Worm (Caenorhabditis elegans) whole organism, L4 larva: ENCODE results near the gene F28A12.10.

Experiments
- F26F4.8 ChIP-seq: fragments of 200-800 bp; sonication (Bioruptor generic); conservative IDR thresholded peaks from 2 replicates; pipeline ENCODE4 v1.3.6; 2022; ENCODE audit warnings: missing genetic modification characterization, missing compliant biosample characterization
- F49E8.2 ChIP-seq: sonication (generic microtip); optimal IDR thresholded peaks from 2 replicates; lab custom pipeline; 2016; ENCODE audit warnings: missing compliant biosample characterization, mild to moderate bottlenecking, missing genetic modification characterization, borderline replicate concordance
- R02D3.7 ChIP-seq: fragments of 150-350 bp; sonication (generic microtip); optimal IDR thresholded peaks from 3 replicates; lab custom pipeline; 2014; ENCODE audit warnings: missing biosample characterization, missing genetic modification characterization
- T26A8.4 ChIP-seq: fragments of 200-800 bp; sonication (Bioruptor generic); IDR thresholded peaks from 2 replicates; pipeline ENCODE4 v1.3.6; 2022; ENCODE audit warnings: missing genetic modification characterization, missing compliant biosample characterization
- aha-1 ChIP-seq: fragments of 150-350 bp; peaks from one replicate; lab custom pipeline; 2014; ENCODE audit warnings: missing biosample characterization, missing genetic modification characterization
- aly-2 ChIP-seq: sonication (generic microtip); optimal IDR thresholded peaks from 2 replicates; lab custom pipeline; 2018; ENCODE audit warnings: missing biosample characterization, missing genetic modification characterization
- ceh-20 ChIP-seq: fragments of 200-800 bp; sonication (Bioruptor generic); IDR thresholded peaks from 2 replicates; pipeline ENCODE4 v1.3.6; 2022; ENCODE audit warnings: missing genetic modification reagents, missing genetic modification characterization, missing compliant biosample characterization
- ceh-28 ChIP-seq: fragments of 150-350 bp; optimal IDR thresholded peaks from 2 replicates; lab custom pipeline; 2014; ENCODE audit warnings: missing biosample characterization, missing genetic modification reagents, missing genetic modification characterization
- cey-2 ChIP-seq: sonication (generic microtip); optimal IDR thresholded peaks from 3 replicates; lab custom pipeline; 2017; ENCODE audit warnings: missing genetic modification characterization, mild to moderate bottlenecking, missing compliant biosample characterization, antibody characterized with exemption, borderline replicate concordance; ENCODE audit not compliant: insufficient read depth
- ctbp-1 ChIP-seq: fragments of 200-800 bp; sonication (Bioruptor generic); IDR thresholded peaks from 2 replicates; pipeline ENCODE4 v1.3.6; 2022; ENCODE audit warnings: missing genetic modification reagents, missing genetic modification characterization, missing compliant biosample characterization
- daf-12 ChIP-seq: fragments of 150-350 bp; optimal IDR thresholded peaks from 2 replicates; lab custom pipeline; 2014; ENCODE audit warnings: missing biosample characterization, missing genetic modification reagents, missing genetic modification characterization
- daf-16 ChIP-seq, 3 experiments: sonication (generic microtip); optimal IDR thresholded peaks; 2 replicates each; lab custom pipeline; 2016 to 2017; ENCODE audit warnings: missing genetic modification characterization in 3 of 3, missing genetic modification reagents in 3 of 3, mild to moderate bottlenecking in 2 of 3, missing compliant biosample characterization in 2 of 3, missing biosample characterization in 1 of 3, moderate library complexity in 1 of 3
- daf-19 ChIP-seq: fragments of 200-800 bp; sonication (Bioruptor generic); conservative IDR thresholded peaks from 2 replicates; pipeline ENCODE4 v1.3.6; 2022; ENCODE audit warnings: missing genetic modification characterization, missing compliant biosample characterization
- dmd-6 ChIP-seq: fragments of 200-800 bp; sonication (Bioruptor generic); IDR thresholded peaks from 2 replicates; pipeline ENCODE4 v1.3.6; 2022; ENCODE audit warnings: missing genetic modification reagents, missing genetic modification characterization, missing compliant biosample characterization
- dve-1 ChIP-seq: sonication (generic microtip); optimal IDR thresholded peaks from 2 replicates; lab custom pipeline; 2017; ENCODE audit warnings: antibody characterized with exemption, mild to moderate bottlenecking, missing genetic modification characterization, missing compliant biosample characterization; ENCODE audit not compliant: insufficient read depth
- egl-43 ChIP-seq: fragments of 200-800 bp; sonication (Bioruptor generic); IDR thresholded peaks from 2 replicates; pipeline ENCODE4 v1.3.6; 2022; ENCODE audit warnings: missing genetic modification reagents, missing genetic modification characterization, missing compliant biosample characterization
- fkh-10 ChIP-seq: fragments of 150-350 bp; optimal IDR thresholded peaks from 2 replicates; lab custom pipeline; 2014; ENCODE audit warnings: missing biosample characterization, missing genetic modification reagents, missing genetic modification characterization
- fos-1 ChIP-seq: fragments of 150-350 bp; optimal IDR thresholded peaks from 2 replicates; lab custom pipeline; 2014; ENCODE audit warnings: missing biosample characterization, missing genetic modification characterization
- gei-8 ChIP-seq: fragments of 200-800 bp; sonication (Bioruptor generic); optimal IDR thresholded peaks from 2 replicates; lab custom pipeline; 2018; ENCODE audit warnings: mild to moderate bottlenecking, missing genetic modification characterization, missing compliant biosample characterization
- hif-1 ChIP-seq, 2 experiments: sonication (generic microtip); optimal IDR thresholded peaks; 2 replicates each; lab custom pipeline; 2016 to 2017; ENCODE audit warnings: missing compliant biosample characterization in 2 of 2, missing genetic modification characterization in 2 of 2, missing genetic modification reagents in 2 of 2, missing genotype in 2 of 2, mild to moderate bottlenecking in 1 of 2
- hlh-11 ChIP-seq: fragments of 200-800 bp; sonication (Bioruptor generic); optimal IDR thresholded peaks from 2 replicates; lab custom pipeline; 2018; ENCODE audit warnings: mild to moderate bottlenecking, missing genetic modification characterization, missing compliant biosample characterization
- hlh-30 ChIP-seq: sonication (generic microtip); optimal IDR thresholded peaks from 2 replicates; lab custom pipeline; 2017; ENCODE audit warnings: antibody characterized with exemption, mild to moderate bottlenecking, missing genetic modification characterization, missing compliant biosample characterization; ENCODE audit not compliant: insufficient read depth
- lin-15B ChIP-seq: fragments of 150-350 bp; sonication (generic microtip); optimal IDR thresholded peaks from 3 replicates; lab custom pipeline; 2014; ENCODE audit warnings: missing biosample characterization, missing genetic modification characterization
- lin-29 ChIP-seq: fragments of 200-800 bp; sonication (Bioruptor generic); IDR thresholded peaks from 2 replicates; pipeline ENCODE4 v1.3.6; 2022; ENCODE audit warnings: missing genetic modification reagents, missing genetic modification characterization, missing compliant biosample characterization
- lsy-2 ChIP-seq, 2 experiments: fragments of 150-350 bp in 1 of 2; sonication (generic microtip) in 1 of 2; optimal IDR thresholded peaks; 2 replicates each; lab custom pipeline; 2014 to 2017; ENCODE audit warnings: missing biosample characterization in 2 of 2, missing genetic modification characterization in 2 of 2
- mdl-1 ChIP-seq, 2 experiments: fragments of 150-350 bp in 1 of 2; sonication (generic microtip) in 1 of 2; optimal IDR thresholded peaks; 2 replicates each; lab custom pipeline; 2014 to 2017; ENCODE audit warnings: missing biosample characterization in 2 of 2, missing genetic modification characterization in 2 of 2
- mxl-3 ChIP-seq: fragments of 200-800 bp; sonication (Bioruptor generic); optimal IDR thresholded peaks from 2 replicates; lab custom pipeline; 2018; ENCODE audit warnings: mild to moderate bottlenecking, missing genetic modification characterization, missing compliant biosample characterization
- nhr-11 ChIP-seq: fragments of 150-350 bp; optimal IDR thresholded peaks from 2 replicates; lab custom pipeline; 2014; ENCODE audit warnings: missing biosample characterization, missing genetic modification characterization
- nhr-111 ChIP-seq: fragments of 200-800 bp; sonication (Bioruptor generic); optimal IDR thresholded peaks from 2 replicates; lab custom pipeline; 2018; ENCODE audit warnings: mild to moderate bottlenecking, missing genetic modification characterization, missing compliant biosample characterization
- nhr-28 ChIP-seq: fragments of 150-350 bp; optimal IDR thresholded peaks from 2 replicates; lab custom pipeline; 2014; ENCODE audit warnings: missing biosample characterization, missing genetic modification characterization
- nhr-41 ChIP-seq: fragments of 200-800 bp; sonication (Bioruptor generic); IDR thresholded peaks from 2 replicates; pipeline ENCODE4 v1.3.6; 2022; ENCODE audit warnings: missing genetic modification reagents, missing genetic modification characterization, missing compliant biosample characterization
- nhr-48 ChIP-seq: sonication (generic microtip); optimal IDR thresholded peaks from 2 replicates; lab custom pipeline; 2016; ENCODE audit warnings: mild to moderate bottlenecking, missing genetic modification characterization, missing compliant biosample characterization
- nhr-76 ChIP-seq: fragments of 150-350 bp; optimal IDR thresholded peaks from 2 replicates; lab custom pipeline; 2014; ENCODE audit warnings: missing biosample characterization, missing genetic modification characterization
- pha-4 ChIP-seq, 2 experiments: fragments of 150-350 bp in 1 of 2; fragments of 200-800 bp in 1 of 2; sonication (Bioruptor generic) in 1 of 2; IDR thresholded peaks in 1 of 2; optimal IDR thresholded peaks in 1 of 2; 2 replicates each; pipeline versions ENCODE4 v1.3.6 to Lab custom; 2014 to 2022; ENCODE audit warnings: missing genetic modification characterization in 2 of 2, missing genetic modification reagents in 2 of 2, missing biosample characterization in 1 of 2, missing compliant biosample characterization in 1 of 2
- tag-97 ChIP-seq: fragments of 200-800 bp; sonication (Bioruptor generic); IDR thresholded peaks from 2 replicates; pipeline ENCODE4 v1.3.6; 2022; ENCODE audit warnings: missing genetic modification characterization, missing compliant biosample characterization
- tra-1 ChIP-seq: fragments of 200-800 bp; sonication (Bioruptor generic); IDR thresholded peaks from 2 replicates; pipeline ENCODE4 v1.3.6; 2022; ENCODE audit warnings: missing genetic modification reagents, missing genetic modification characterization, missing compliant biosample characterization
- zfp-3 ChIP-seq: fragments of 200-800 bp; sonication (Bioruptor generic); conservative IDR thresholded peaks from 2 replicates; pipeline ENCODE4 v1.3.6; 2022; ENCODE audit warnings: missing genetic modification reagents, missing genetic modification characterization, missing compliant biosample characterization
- zip-11 ChIP-seq: fragments of 200-800 bp; sonication (Bioruptor generic); IDR thresholded peaks from 2 replicates; pipeline ENCODE4 v1.3.6; 2022; ENCODE audit warnings: missing genetic modification characterization, missing compliant biosample characterization
- ztf-11 ChIP-seq: fragments of 150-350 bp; optimal IDR thresholded peaks from 2 replicates; lab custom pipeline; 2014; ENCODE audit warnings: missing biosample characterization, missing genetic modification characterization

Gene F28A12.10

DNA sequence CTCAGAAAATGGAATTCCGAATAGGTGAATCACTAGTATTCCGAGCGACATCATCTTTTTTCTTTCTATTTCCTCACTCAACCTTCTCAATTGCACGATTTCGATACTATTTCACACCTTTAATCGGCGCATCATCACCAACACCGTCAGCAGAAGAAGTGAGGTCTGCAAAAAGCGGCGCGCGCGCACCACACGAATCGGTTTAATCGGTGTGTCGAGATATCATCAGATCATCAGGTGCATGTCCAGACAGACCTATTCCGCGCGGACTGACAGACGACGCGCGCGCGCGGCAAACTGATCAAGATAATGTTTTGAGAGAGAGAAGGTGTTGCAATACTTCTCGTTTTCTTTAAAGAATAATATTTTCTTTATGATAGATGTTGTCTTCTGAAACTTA lies 22.9 kb upstream of the F28A12.10 start (continued):
- TF ChIP-seq cey-2 (tag; lab: Kevin White, UChicago) (no peak), aly-2 (tag; lab: Kevin White, UChicago) (no peak), nhr-11 (tag; lab: Kevin White, UChicago) (no peak), mdl-1 (tag; optimal IDR thresholded peaks at IDR 0.05; lab: Kevin White, UChicago) (peak in 1 of 2 experiments; percentile 7), ztf-11 (tag; lab: Kevin White, UChicago) (no peak), zip-11 (GFP tag; lab: Robert Waterston, UW) (no peak), ctbp-1 (GFP tag; lab: Robert Waterston, UW) (no peak), F49E8.2 (no peak), tag-97 (GFP tag; lab: Robert Waterston, UW) (no peak), lin-15B (tag; lab: Kevin White, UChicago) (no peak), nhr-41 (GFP tag; lab: Robert Waterston, UW) (no peak), nhr-76 (tag; lab: Kevin White, UChicago) (no peak), egl-43 (GFP tag; lab: Robert Waterston, UW) (no peak), R02D3.7 (no peak), fkh-10 (no peak), T26A8.4 (GFP tag; lab: Robert Waterston, UW) (no peak), tra-1 (GFP tag; lab: Robert Waterston, UW) (no peak), daf-19 (GFP tag; lab: Robert Waterston, UW) (no peak), ceh-28 (no peak), dve-1 (no peak), F26F4.8 (GFP tag; lab: Robert Waterston, UW) (no peak), mxl-3 (GFP tag; lab: Kevin White, UChicago) (peak; percentile 77), nhr-111 (GFP tag; lab: Kevin White, UChicago) (no peak), lin-29 (no peak)

DNA sequence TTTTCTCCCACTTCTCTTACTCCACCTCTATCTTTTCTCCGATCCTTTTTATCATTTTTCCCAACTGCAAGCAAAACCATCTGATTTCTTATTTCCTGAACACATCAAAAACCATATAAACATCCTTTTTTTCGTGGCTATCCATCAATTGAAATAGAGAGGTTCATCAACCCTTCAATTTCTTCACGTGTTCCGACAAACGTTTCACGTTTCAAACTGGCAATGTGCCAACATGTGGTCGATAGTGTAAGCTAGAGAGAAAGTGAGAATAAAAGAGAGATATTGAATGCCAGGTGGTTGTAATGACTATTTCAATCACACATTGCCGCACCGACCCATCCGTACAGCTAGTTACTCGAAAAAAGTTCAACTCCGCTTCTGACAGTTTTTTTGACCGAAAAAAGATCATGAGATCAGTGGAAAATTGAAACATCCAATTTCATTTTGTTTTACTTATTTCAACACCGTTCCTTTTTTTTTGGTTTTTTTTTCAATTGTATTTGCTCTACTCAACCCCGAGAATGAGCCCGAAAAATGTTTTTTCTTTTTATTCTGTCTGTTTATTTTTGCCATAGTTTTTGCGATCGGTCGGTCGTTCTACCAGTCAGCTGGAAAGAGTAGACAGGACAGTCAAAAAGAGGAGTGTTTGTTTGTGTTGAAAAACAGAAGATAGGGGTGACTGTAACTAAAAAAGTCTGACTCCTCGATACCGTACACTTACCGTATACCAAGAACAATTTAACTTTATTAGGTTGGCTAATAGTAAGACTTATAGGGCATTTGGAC lies 21.2 kb upstream of the F28A12.10 start:
- TF ChIP-seq dmd-6 (GFP tag; lab: Robert Waterston, UW), result peak; percentile 85
- TF ChIP-seq nhr-11 (tag; lab: Kevin White, UChicago), result peak; percentile 42
- TF ChIP-seq aha-1 (tag; lab: Kevin White, UChicago), result peak; percentile 56
- TF ChIP-seq daf-16 (GFP tag; optimal IDR thresholded peaks at IDR 0.05; lab: Kevin White, UChicago), result no peak
- TF ChIP-seq daf-16 (tag; optimal IDR thresholded peaks at IDR 0.05; lab: Kevin White, UChicago), result peak; percentile 41
- peak; percentile 79 for TF ChIP-seq hlh-11 (tag; lab: Kevin White, UChicago)
- TF ChIP-seq zfp-3 (GFP tag; lab: Robert Waterston, UW), result no peak
- peak in 1 of 2 experiments; percentile 22 for TF ChIP-seq lsy-2 (tag; optimal IDR thresholded peaks at IDR 0.05; lab: Kevin White, UChicago)
- no peak for TF ChIP-seq daf-12
- peak; percentile 26 for TF ChIP-seq nhr-28 (tag; lab: Kevin White, UChicago)
- TF ChIP-seq mxl-3 (GFP tag; lab: Kevin White, UChicago), result peak; percentile 82
- no peak for TF ChIP-seq pha-4 (GFP tag; IDR thresholded peaks at IDR 0.05; lab: Robert Waterston, UW)
- TF ChIP-seq pha-4 (tag; optimal IDR thresholded peaks at IDR 0.05; lab: Kevin White, UChicago), result peak; percentile 53
- TF ChIP-seq gei-8 (GFP tag; lab: Kevin White, UChicago), result peak; percentile 0
- TF ChIP-seq ceh-28, result no peak
- TF ChIP-seq hlh-30 (tag; lab: Kevin White, UChicago), result peak; percentile 67
- TF ChIP-seq tra-1 (GFP tag; lab: Robert Waterston, UW), result 0 out of 2 replicates have a peak, but pooled peaks have one; percentile 56
- TF ChIP-seq nhr-48 (tag; lab: Kevin White, UChicago), result peak; percentile 14
- TF ChIP-seq cey-2 (tag; lab: Kevin White, UChicago), result no peak
- TF ChIP-seq mdl-1 (tag; optimal IDR thresholded peaks at IDR 0.05; lab: Kevin White, UChicago), result peak; percentile 21 to 65
- no peak for TF ChIP-seq nhr-41 (GFP tag; lab: Robert Waterston, UW)
- peak; percentile 57; the same call in 1 of the 2 replicates for TF ChIP-seq ceh-20 (GFP tag; lab: Robert Waterston, UW)
- TF ChIP-seq hif-1 (tag; optimal IDR thresholded peaks at IDR 0.05; lab: Kevin White, UChicago), result no peak
- TF ChIP-seq fos-1 (tag; lab: Kevin White, UChicago), result no peak
